Worm (Caenorhabditis elegans) whole organism, early embryonic: ENCODE measurements around the gene bub-3.

Source experiments
- F13C5.2 ChIP-seq: sonication (generic microtip); optimal IDR thresholded peaks from 2 replicates; lab custom pipeline; 2017; ENCODE audit warnings: mild to moderate bottlenecking, missing genetic modification characterization, inconsistent platforms, missing compliant biosample characterization
- ama-1 ChIP-seq: fragments of 150-350 bp; optimal IDR thresholded peaks from 2 replicates; lab custom pipeline; 2014
- ceh-13 ChIP-seq: fragments of 200-800 bp; sonication (Bioruptor generic); optimal IDR thresholded peaks from 2 replicates; lab custom pipeline; 2018; ENCODE audit warnings: mild to moderate bottlenecking, missing genetic modification characterization, missing compliant biosample characterization
- flt-1 ChIP-seq: fragments of 200-800 bp; sonication (Bioruptor generic); IDR thresholded peaks from 2 replicates; pipeline ENCODE4 v1.3.6; 2022; ENCODE audit warnings: missing genetic modification characterization, missing compliant biosample characterization
- hmg-4 ChIP-seq: fragments of 200-800 bp; sonication (Bioruptor generic); optimal IDR thresholded peaks from 2 replicates; lab custom pipeline; 2018; ENCODE audit warnings: mild to moderate bottlenecking, missing genetic modification characterization, missing compliant biosample characterization
- scrt-1 ChIP-seq: fragments of 200-800 bp; sonication (Bioruptor generic); IDR thresholded peaks from 2 replicates; pipeline ENCODE4 v1.3.6; 2022; ENCODE audit warnings: missing genetic modification characterization, missing compliant biosample characterization
- tbx-11 ChIP-seq: fragments of 200-800 bp; sonication (Bioruptor generic); IDR thresholded peaks from 2 replicates; pipeline ENCODE4 v1.3.6; 2022; ENCODE audit warnings: missing genetic modification characterization, missing compliant biosample characterization

- no peak for TF ChIP-seq ama-1
- no peak for TF ChIP-seq flt-1
- TF ChIP-seq scrt-1 (GFP tag; lab: Robert Waterston, UW) = no peak
- TF ChIP-seq F13C5.2 = no peak
- no peak for TF ChIP-seq tbx-11 (GFP tag; lab: Robert Waterston, UW)
- no peak for TF ChIP-seq hmg-4 (GFP tag; lab: Kevin White, UChicago)
- no peak for TF ChIP-seq ceh-13
These were observed 25.2 kb downstream of the bub-3 start for ce11 chrII:13751030-13751429.
